Worm (Caenorhabditis elegans): ENCODE results near the gene abhd-3.1.

- TF ChIP-seq flt-1 (GFP tag; IDR thresholded peaks at IDR 0.05) (no peak), ztf-23 (GFP tag; IDR thresholded peaks at IDR 0.05) (no peak), ztf-29 (GFP tag; IDR thresholded peaks at IDR 0.05) (no peak), T22C8.4 (GFP tag; IDR thresholded peaks at IDR 0.05) (no peak)
These were observed 52.2 kb downstream of the abhd-3.1 start, which contains the start of gene Y60A3A.23 for ce11 chrV:20007470-20007869.
